Worm (Caenorhabditis elegans): ENCODE results near the gene C09H10.9.
A peak's percentile ranks its signal among the peaks of the same experiment; 100 is the strongest.

Gene C09H10.9

DNA sequence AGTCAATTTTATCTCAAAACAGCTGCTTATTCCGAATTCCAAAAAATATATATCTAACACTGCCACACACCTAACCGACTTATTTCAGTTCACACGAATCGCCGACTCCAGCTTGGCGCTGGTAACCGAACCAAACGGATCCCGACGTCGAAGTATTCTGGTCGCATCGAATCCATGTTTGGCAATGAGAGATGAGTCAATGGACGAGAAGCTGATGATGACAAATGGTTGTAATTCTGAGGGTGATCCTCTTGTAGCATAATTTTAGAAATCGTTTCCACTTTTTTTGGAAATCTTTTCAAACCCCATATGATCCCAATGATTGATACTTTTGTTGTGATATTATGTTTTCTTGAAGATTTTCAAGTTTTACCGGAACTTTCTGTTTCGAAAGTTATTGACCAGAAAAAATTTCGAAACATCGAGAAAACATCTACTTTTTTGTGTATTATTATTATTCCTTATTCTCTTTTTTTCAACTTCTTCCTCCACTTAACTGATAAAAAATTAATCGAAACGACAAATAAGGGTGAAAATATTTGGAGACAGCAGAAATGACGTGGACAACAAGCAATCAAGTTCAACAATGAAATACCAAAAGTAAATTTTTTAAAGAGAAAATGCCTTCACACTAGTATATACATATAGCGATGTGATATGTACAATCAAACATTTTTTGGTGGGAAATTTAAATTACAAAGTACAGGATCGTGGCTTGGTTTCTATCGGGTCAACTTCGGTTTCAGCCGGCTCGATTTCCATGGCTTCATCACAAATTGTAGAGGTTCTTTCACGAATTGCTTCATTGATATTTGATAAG is 45.8 kb downstream of the C09H10.9 start:
- TF ChIP-seq peb-1 (tag; optimal IDR thresholded peaks at IDR 0.05) (no peak), blmp-1 (tag; optimal IDR thresholded peaks at IDR 0.05; ENCODE audit: insufficient read depth) (no peak), ztf-4 (tag; optimal IDR thresholded peaks at IDR 0.05) (no peak), C34F6.9 (tag; optimal IDR thresholded peaks at IDR 0.05) (no peak), nhr-23 (tag; optimal IDR thresholded peaks at IDR 0.05) (no peak), unc-62 (GFP tag; optimal IDR thresholded peaks at IDR 0.05) (no peak), mbf-1 (tag; optimal IDR thresholded peaks at IDR 0.05) (no peak), nhr-11 (tag; optimal IDR thresholded peaks at IDR 0.05) (no peak), gmeb-1 (tag; optimal IDR thresholded peaks at IDR 0.05) (peak; percentile 40), lin-13 (GFP tag; optimal IDR thresholded peaks at IDR 0.05) (peak; percentile 8), ZK546.5 (tag; optimal IDR thresholded peaks at IDR 0.05) (no peak), nhr-129 (tag; optimal IDR thresholded peaks at IDR 0.05) (peak; percentile 26), ztf-1 (GFP tag; conservative IDR thresholded peaks at IDR 0.05) (no peak), nhr-77 (tag; optimal IDR thresholded peaks at IDR 0.05) (no peak), unc-55 (GFP tag; optimal IDR thresholded peaks at IDR 0.05) (no peak), ceh-16 (tag; optimal IDR thresholded peaks at IDR 0.05) (no peak), sma-3 (GFP tag; optimal IDR thresholded peaks at IDR 0.05) (no peak), fos-1 (tag; optimal IDR thresholded peaks at IDR 0.05) (peak; percentile 4), lin-11 (tag; optimal IDR thresholded peaks at IDR 0.05) (no peak), ama-1 (optimal IDR thresholded peaks at IDR 0.05) (no peak), nhr-10 (tag; optimal IDR thresholded peaks at IDR 0.05) (no peak), sem-4 (tag; optimal IDR thresholded peaks at IDR 0.05) (no peak), Y55F3AM.14 (GFP tag; optimal IDR thresholded peaks at IDR 0.05) (no peak), sma-9 (GFP tag; optimal IDR thresholded peaks at IDR 0.05) (peak; percentile 45), sma-9 (tag; optimal IDR thresholded peaks at IDR 0.05) (no peak)

DNA sequence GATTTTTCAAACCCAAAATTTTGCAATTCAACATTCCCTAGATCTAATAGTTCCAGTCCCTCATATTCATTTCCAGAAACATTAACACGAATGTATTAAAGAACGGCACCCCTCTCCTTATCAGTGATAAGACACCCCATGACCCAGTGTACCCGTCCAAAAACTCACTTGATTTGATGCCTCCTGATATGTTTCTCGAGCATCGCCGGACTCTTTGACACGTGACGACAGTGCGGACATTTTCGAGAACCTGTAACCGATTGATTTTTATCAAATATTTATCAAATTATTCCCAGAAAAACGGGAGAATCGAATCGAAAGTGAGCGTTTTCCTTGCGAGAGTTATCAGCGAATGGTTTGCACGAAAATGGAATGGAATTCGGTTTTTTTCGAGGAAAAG is 46.7 kb downstream of the C09H10.9 start:
- TF ChIP-seq nhr-77 (tag; optimal IDR thresholded peaks at IDR 0.05), result no peak
- TF ChIP-seq peb-1 (tag; optimal IDR thresholded peaks at IDR 0.05), result no peak
- TF ChIP-seq ceh-82 (tag; optimal IDR thresholded peaks at IDR 0.05), result no peak
- no peak for TF ChIP-seq lin-11 (tag; optimal IDR thresholded peaks at IDR 0.05)
- TF ChIP-seq nhr-25 (tag; optimal IDR thresholded peaks at IDR 0.05), result no peak
- TF ChIP-seq elt-3 (tag; optimal IDR thresholded peaks at IDR 0.05), result no peak
- no peak for TF ChIP-seq aly-2 (tag; optimal IDR thresholded peaks at IDR 0.05)
- peak in 1 of 2 experiments; percentile 2 for TF ChIP-seq lsy-2 (tag; optimal IDR thresholded peaks at IDR 0.05)
- no peak for TF ChIP-seq nhr-21 (tag; optimal IDR thresholded peaks at IDR 0.05)
- TF ChIP-seq ama-1 (optimal IDR thresholded peaks at IDR 0.05), result peak; percentile 0
- TF ChIP-seq C34F6.9 (tag; optimal IDR thresholded peaks at IDR 0.05), result no peak
- TF ChIP-seq nhr-23 (tag; optimal IDR thresholded peaks at IDR 0.05), result no peak
- peak; percentile 63 for TF ChIP-seq sma-9 (GFP tag; optimal IDR thresholded peaks at IDR 0.05)
- TF ChIP-seq sma-9 (tag; optimal IDR thresholded peaks at IDR 0.05), result no peak
- no peak for TF ChIP-seq blmp-1 (tag; optimal IDR thresholded peaks at IDR 0.05; ENCODE audit: insufficient read depth)
- TF ChIP-seq F13H6.1 (tag; optimal IDR thresholded peaks at IDR 0.05), result peak; percentile 69
- TF ChIP-seq sem-4 (tag; optimal IDR thresholded peaks at IDR 0.05), result no peak
- peak; percentile 62 for TF ChIP-seq crh-2 (tag; optimal IDR thresholded peaks at IDR 0.05)
- TF ChIP-seq sma-3 (GFP tag; optimal IDR thresholded peaks at IDR 0.05), result peak; percentile 40
- peak; percentile 53 for TF ChIP-seq gmeb-1 (tag; optimal IDR thresholded peaks at IDR 0.05)
- TF ChIP-seq mdl-1 (tag; optimal IDR thresholded peaks at IDR 0.05), result no peak
- TF ChIP-seq skn-1 (tag; optimal IDR thresholded peaks at IDR 0.05), result no peak
- TF ChIP-seq ztf-1 (GFP tag; conservative IDR thresholded peaks at IDR 0.05), result no peak
- TF ChIP-seq ZK546.5 (tag; optimal IDR thresholded peaks at IDR 0.05), result no peak
- peak; percentile 56 for TF ChIP-seq fos-1 (tag; optimal IDR thresholded peaks at IDR 0.05)
- no peak for TF ChIP-seq mbf-1 (tag; optimal IDR thresholded peaks at IDR 0.05)

DNA sequence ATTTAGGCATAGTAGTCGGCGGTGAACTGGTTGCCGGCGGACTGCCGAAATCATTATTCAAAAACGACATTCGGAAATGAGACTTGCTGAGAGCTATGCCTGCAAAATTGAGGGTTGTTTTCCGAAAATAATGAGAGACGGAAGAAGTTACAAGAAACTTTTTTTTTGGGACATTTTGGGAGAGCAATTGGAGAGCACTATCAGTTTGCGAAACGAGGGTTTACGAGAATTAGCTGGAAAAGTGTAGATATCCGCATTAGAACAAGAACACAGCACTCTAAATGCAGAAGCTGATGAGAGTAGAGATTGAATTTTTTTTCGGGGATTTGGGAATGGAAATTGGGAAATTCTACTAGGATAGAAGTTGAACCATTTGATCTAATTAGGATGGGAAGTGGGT is 48.2 kb downstream of the C09H10.9 start, which contains the start of gene pqm-1:
TSS of gene pqm-1 (minus strand) at position 101 of the 400 bp plus-strand sequence.
- TF ChIP-seq ztf-4 (tag; optimal IDR thresholded peaks at IDR 0.05) (no peak), peb-1 (tag; optimal IDR thresholded peaks at IDR 0.05) (no peak), unc-39 (tag; optimal IDR thresholded peaks at IDR 0.05) (no peak), nhr-23 (tag; optimal IDR thresholded peaks at IDR 0.05) (no peak), lsy-2 (tag; optimal IDR thresholded peaks at IDR 0.05) (no peak), dmd-4 (tag; optimal IDR thresholded peaks at IDR 0.05) (no peak), F13H6.1 (tag; optimal IDR thresholded peaks at IDR 0.05) (no peak), mbf-1 (tag; optimal IDR thresholded peaks at IDR 0.05) (no peak), unc-55 (GFP tag; optimal IDR thresholded peaks at IDR 0.05) (no peak), sma-9 (GFP tag; optimal IDR thresholded peaks at IDR 0.05) (no peak), sma-9 (tag; optimal IDR thresholded peaks at IDR 0.05) (no peak), skn-1 (tag; optimal IDR thresholded peaks at IDR 0.05) (no peak), nhr-77 (tag; optimal IDR thresholded peaks at IDR 0.05) (no peak)
